Fruit fly (Drosophila melanogaster): ENCODE results near the gene Prosbeta7.

Gene Prosbeta7

dm6 chr3R:5357935-5358414 is at the start of gene Prosbeta7 (continued):
- TF ChIP-seq Lhr (GFP tag; optimal IDR thresholded peaks at IDR 0.05) (peak; percentile 77), CG10209 (GFP tag; optimal IDR thresholded peaks at IDR 0.05) (no peak), CG7357 (GFP tag; IDR thresholded peaks at IDR 0.05) (no peak), toy (GFP tag; IDR thresholded peaks at IDR 0.05) (no peak), klu (GFP tag; IDR thresholded peaks at IDR 0.05) (no peak), BtbVII (GFP tag; optimal IDR thresholded peaks at IDR 0.05) (no peak), cato (GFP tag; optimal IDR thresholded peaks at IDR 0.05; ENCODE audit: borderline replicate concordance) (no peak), CG12071 (GFP tag; optimal IDR thresholded peaks at IDR 0.05) (no peak), danr (GFP tag; IDR thresholded peaks at IDR 0.05) (no peak), seq (GFP tag; IDR thresholded peaks at IDR 0.05) (no peak), Scr (GFP tag; IDR thresholded peaks at IDR 0.05; ENCODE audit: partially characterized antibody) (peak; percentile 69), CG4730 (GFP tag; IDR thresholded peaks at IDR 0.05) (no peak), Sry-β (GFP tag; optimal IDR thresholded peaks at IDR 0.05) (no peak), CG2120 (GFP tag; optimal IDR thresholded peaks at IDR 0.05) (no peak), CG31365 (tag; optimal IDR thresholded peaks at IDR 0.05) (no peak), CG12155 (GFP tag; optimal IDR thresholded peaks at IDR 0.05) (no peak), gt (GFP tag; IDR thresholded peaks at IDR 0.05) (no peak), oc (tag; optimal IDR thresholded peaks at IDR 0.05) (no peak), abd-A (tag; optimal IDR thresholded peaks at IDR 0.05) (no peak), CG9817 (tag; optimal IDR thresholded peaks at IDR 0.05) (no peak), CG7745 (tag; optimal IDR thresholded peaks at IDR 0.05) (peak; percentile 12), tll (GFP tag; optimal IDR thresholded peaks at IDR 0.05) (peak in 1 of 2 experiments; percentile 72), CG1792 (GFP tag; optimal IDR thresholded peaks at IDR 0.05) (no peak), ham (GFP tag; IDR thresholded peaks at IDR 0.05) (no peak), hkb (optimal IDR thresholded peaks at IDR 0.05) (no peak), hkb (GFP tag; IDR thresholded peaks at IDR 0.05) (no peak), ssp (GFP tag; IDR thresholded peaks at IDR 0.05) (no peak), Gsc (GFP tag; IDR thresholded peaks at IDR 0.05) (no peak), onecut (GFP tag; IDR thresholded peaks at IDR 0.05) (no peak), CG30020 (tag; optimal IDR thresholded peaks at IDR 0.05) (no peak), PHDP (tag; optimal IDR thresholded peaks at IDR 0.05) (no peak), da (GFP tag; optimal IDR thresholded peaks at IDR 0.05) (no peak), CG10267 (tag; optimal IDR thresholded peaks at IDR 0.05) (peak; percentile 26), peb (GFP tag; IDR thresholded peaks at IDR 0.05) (no peak), Xrp1 (GFP tag; IDR thresholded peaks at IDR 0.05) (no peak), CG15479 (GFP tag; optimal IDR thresholded peaks at IDR 0.05) (no peak), lola (GFP tag; optimal IDR thresholded peaks at IDR 0.05) (no peak), trh (GFP tag; optimal IDR thresholded peaks at IDR 0.05) (no peak), CG17328 (GFP tag; IDR thresholded peaks at IDR 0.05) (no peak), Mad (GFP tag; optimal IDR thresholded peaks at IDR 0.05) (no peak), D19A (tag; optimal IDR thresholded peaks at IDR 0.05) (no peak), CG10543 (GFP tag; optimal IDR thresholded peaks at IDR 0.05) (no peak), HHEX (GFP tag; optimal IDR thresholded peaks at IDR 0.05) (no peak), vvl (GFP tag; IDR thresholded peaks at IDR 0.05) (no peak), sug (tag; optimal IDR thresholded peaks at IDR 0.05) (peak; percentile 1), Trl (optimal IDR thresholded peaks at IDR 0.05) (no peak), Trl (GFP tag; optimal IDR thresholded peaks at IDR 0.05) (no peak), fd3F (GFP tag; optimal IDR thresholded peaks at IDR 0.05) (no peak), CG9437 (GFP tag; optimal IDR thresholded peaks at IDR 0.05) (no peak), CG3065 (GFP tag; optimal IDR thresholded peaks at IDR 0.05) (no peak), fd102C (GFP tag; optimal IDR thresholded peaks at IDR 0.05) (no peak), CG34422 (GFP tag; IDR thresholded peaks at IDR 0.05) (peak; percentile 53; the same call in 1 of the 3 replicates)
